Fruit fly (Drosophila melanogaster): Measurements from ENCODE around the gene glu.

DNA sequence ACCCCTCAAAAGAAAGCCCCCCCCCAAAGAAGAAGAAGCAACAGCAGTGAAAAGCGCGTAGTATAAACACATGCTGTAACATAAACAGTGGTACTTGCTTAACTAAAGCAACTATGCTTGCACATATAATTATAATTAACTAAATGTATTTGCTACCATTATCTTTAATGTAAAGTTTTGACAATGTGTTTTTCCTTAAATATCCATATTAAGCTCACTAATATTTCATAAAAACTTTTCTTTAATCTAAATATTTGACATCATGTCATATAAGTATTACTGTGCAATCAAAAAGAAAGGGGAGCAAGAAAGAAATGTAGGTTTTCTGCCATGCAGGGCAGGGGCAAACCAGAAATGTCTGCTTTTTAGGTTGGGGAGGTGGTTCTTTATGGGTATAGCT lies 21.4 kb downstream of the glu start:
- TF ChIP-seq usp (GFP tag; optimal IDR thresholded peaks at IDR 0.05) (no peak), pan (optimal IDR thresholded peaks at IDR 0.05) (no peak), CG8478 (optimal IDR thresholded peaks at IDR 0.05) (no peak), EcR (GFP tag; optimal IDR thresholded peaks at IDR 0.05) (no peak), psq (optimal IDR thresholded peaks at IDR 0.05) (no peak), Dll (optimal IDR thresholded peaks at IDR 0.05) (no peak)

Data from whole organism.